In the genomic region with DNA sequence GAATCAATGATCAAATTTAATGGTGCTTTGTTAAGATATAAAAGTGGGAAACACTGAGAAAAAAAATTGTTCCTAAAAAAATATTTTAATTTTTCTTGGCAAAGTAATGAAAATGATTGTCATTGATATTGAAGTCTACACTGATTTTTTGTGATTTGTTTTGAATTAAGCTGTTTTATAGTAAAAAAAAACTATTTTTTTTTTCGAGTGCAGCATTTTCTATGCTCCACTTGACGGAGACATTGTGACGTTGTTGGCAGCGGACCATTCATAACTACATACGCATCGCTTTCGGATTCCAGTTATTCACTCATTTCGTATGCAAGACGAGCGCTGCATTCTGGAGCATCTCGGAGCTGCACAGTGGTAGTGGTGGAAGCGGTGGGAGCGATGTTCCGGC, we compare ENCODE assay signal across 2 fruit fly cellular contexts.
TF ChIP-seq lines count a peak whose summit lies in the region.

No protein-coding gene starts in this region.

TF ChIP-seq in whole organism, embryonic, 481 proteins besides CTCF, POLR2A, EP300 and RAD21 (continued from another document and continues in another):
- TF ChIP-seq CG1647 (GFP tag; optimal IDR thresholded peaks at IDR 0.05; lab: Kevin White, UChicago) (peak; percentile 7), dm (GFP tag; optimal IDR thresholded peaks at IDR 0.05; lab: Kevin White, UChicago) (no peak), CG10654 (GFP tag; optimal IDR thresholded peaks at IDR 0.05; lab: Kevin White, UChicago) (peak; percentile 61), HmgD (GFP tag; optimal IDR thresholded peaks at IDR 0.05; lab: Kevin White, UChicago) (no peak), CG4404 (GFP tag; IDR thresholded peaks at IDR 0.05; lab: Robert Waterston, UW) (no peak), CG10462 (GFP tag; optimal IDR thresholded peaks at IDR 0.05; lab: Kevin White, UChicago) (no peak), CG30403 (GFP tag; optimal IDR thresholded peaks at IDR 0.05; lab: Kevin White, UChicago) (peak; percentile 70), CG6254 (GFP tag; optimal IDR thresholded peaks at IDR 0.05; lab: Kevin White, UChicago) (peak; percentile 80), Optix (GFP tag; IDR thresholded peaks at IDR 0.05; lab: Robert Waterston, UW) (no peak), CG2120 (GFP tag; optimal IDR thresholded peaks at IDR 0.05; lab: Kevin White, UChicago) (no peak), ac (GFP tag; optimal IDR thresholded peaks at IDR 0.05; lab: Kevin White, UChicago) (no peak), zf30C (GFP tag; optimal IDR thresholded peaks at IDR 0.05; lab: Kevin White, UChicago) (peak; percentile 10), CG17802 (tag; optimal IDR thresholded peaks at IDR 0.05; lab: Kevin White, UChicago) (peak; percentile 77), sna (GFP tag; IDR thresholded peaks at IDR 0.05; lab: Robert Waterston, UW; ENCODE audit: partially characterized antibody) (no peak), Camta (GFP tag; optimal IDR thresholded peaks at IDR 0.05; lab: Kevin White, UChicago) (peak; percentile 46), Mrtf (GFP tag; IDR thresholded peaks at IDR 0.05; lab: Robert Waterston, UW) (peak; percentile 55; the same call in 2 of the 3 replicates), Hr39 (optimal IDR thresholded peaks at IDR 0.05; lab: Kevin White, UChicago) (no peak), Hey (tag; optimal IDR thresholded peaks at IDR 0.05; lab: Kevin White, UChicago) (no peak), Elba2 (GFP tag; optimal IDR thresholded peaks at IDR 0.05; lab: Kevin White, UChicago) (no peak), CG31224 (GFP tag; IDR thresholded peaks at IDR 0.05; lab: Robert Waterston, UW) (no peak), CG1233 (GFP tag; optimal IDR thresholded peaks at IDR 0.05; lab: Kevin White, UChicago) (peak; percentile 82), CG15269 (tag; optimal IDR thresholded peaks at IDR 0.05; lab: Kevin White, UChicago) (peak; percentile 34), CG10267 (tag; optimal IDR thresholded peaks at IDR 0.05; lab: Kevin White, UChicago) (peak; percentile 84), ab (GFP tag; optimal IDR thresholded peaks at IDR 0.05; lab: Kevin White, UChicago) (no peak), CG32772 (GFP tag; IDR thresholded peaks at IDR 0.05; lab: Robert Waterston, UW) (peak; percentile 76), CG11723 (GFP tag; optimal IDR thresholded peaks at IDR 0.05; lab: Kevin White, UChicago) (no peak), mam (GFP tag; optimal IDR thresholded peaks at IDR 0.05; lab: Kevin White, UChicago) (peak; percentile 14), tup (GFP tag; optimal IDR thresholded peaks at IDR 0.05; lab: Kevin White, UChicago) (no peak), CG9932 (GFP tag; IDR thresholded peaks at IDR 0.05; lab: Robert Waterston, UW) (no peak), CG6765 (GFP tag; optimal IDR thresholded peaks at IDR 0.05; lab: Kevin White, UChicago) (no peak), cwo (GFP tag; optimal IDR thresholded peaks at IDR 0.05; lab: Kevin White, UChicago) (peak; percentile 17), CG4328 (GFP tag; optimal IDR thresholded peaks at IDR 0.05; lab: Kevin White, UChicago) (peak; percentile 11), hb (GFP tag; IDR thresholded peaks at IDR 0.05; lab: Robert Waterston, UW; ENCODE audit: partially characterized antibody) (no peak), HLHmδ (GFP tag; optimal IDR thresholded peaks at IDR 0.05; lab: Kevin White, UChicago) (no peak), cas (GFP tag; IDR thresholded peaks at IDR 0.05; lab: Robert Waterston, UW) (no peak), fu2 (GFP tag; optimal IDR thresholded peaks at IDR 0.05; lab: Kevin White, UChicago) (no peak), CG1602 (GFP tag; optimal IDR thresholded peaks at IDR 0.05; lab: Kevin White, UChicago) (no peak), CG33557 (GFP tag; optimal IDR thresholded peaks at IDR 0.05; lab: Kevin White, UChicago) (no peak), CG14014 (GFP tag; IDR thresholded peaks at IDR 0.05; lab: Robert Waterston, UW) (peak; percentile 35; the same call in 1 of the 2 replicates), croc (GFP tag; conservative IDR thresholded peaks at IDR 0.05; lab: Robert Waterston, UW) (peak; percentile 80), Ptx1 (GFP tag; IDR thresholded peaks at IDR 0.05; lab: Robert Waterston, UW) (peak; percentile 76), odd (GFP tag; optimal IDR thresholded peaks at IDR 0.05; lab: Kevin White, UChicago) (no peak), CG6854 (GFP tag; optimal IDR thresholded peaks at IDR 0.05; lab: Kevin White, UChicago) (peak; percentile 65), disco-r (GFP tag; optimal IDR thresholded peaks at IDR 0.05; lab: Kevin White, UChicago) (no peak), dan (GFP tag; IDR thresholded peaks at IDR 0.05; lab: Robert Waterston, UW) (no peak), CG2199 (GFP tag; IDR thresholded peaks at IDR 0.05; lab: Robert Waterston, UW) (no peak), CG8089 (GFP tag; optimal IDR thresholded peaks at IDR 0.05; lab: Kevin White, UChicago) (no peak), Blimp-1 (GFP tag; optimal IDR thresholded peaks at IDR 0.05; lab: Kevin White, UChicago) (peak; percentile 93), Dfd (GFP tag; optimal IDR thresholded peaks at IDR 0.05; lab: Kevin White, UChicago) (no peak), pan (optimal IDR thresholded peaks at IDR 0.05; lab: Kevin White, UChicago) (no peak), pan (GFP tag; optimal IDR thresholded peaks at IDR 0.05 in 1 of 2, IDR thresholded peaks at IDR 0.05 in 1 of 2) (peak in 1 of 2 experiments; percentile 74), CG4360 (GFP tag; IDR thresholded peaks at IDR 0.05; lab: Robert Waterston, UW) (peak; percentile 49; the same call in 1 of the 2 replicates), NfI (GFP tag; optimal IDR thresholded peaks at IDR 0.05; lab: Kevin White, UChicago) (no peak), CG9876 (GFP tag; optimal IDR thresholded peaks at IDR 0.05; lab: Kevin White, UChicago) (no peak), CG8765 (GFP tag; IDR thresholded peaks at IDR 0.05; lab: Robert Waterston, UW) (peak; percentile 14; the same call in 1 of the 2 replicates), gcm (GFP tag; optimal IDR thresholded peaks at IDR 0.05; lab: Kevin White, UChicago) (peak; percentile 69), bab2 (GFP tag; optimal IDR thresholded peaks at IDR 0.05; lab: Kevin White, UChicago) (no peak), CG10147 (GFP tag; optimal IDR thresholded peaks at IDR 0.05; lab: Kevin White, UChicago) (peak; percentile 81), CG1603 (tag; optimal IDR thresholded peaks at IDR 0.05; lab: Kevin White, UChicago) (peak; percentile 50), ewg (GFP tag; optimal IDR thresholded peaks at IDR 0.05; lab: Kevin White, UChicago) (no peak), al (GFP tag; IDR thresholded peaks at IDR 0.05; lab: Robert Waterston, UW) (no peak), slbo (GFP tag; IDR thresholded peaks at IDR 0.05; lab: Robert Waterston, UW) (no peak), luna (GFP tag; optimal IDR thresholded peaks at IDR 0.05; lab: Kevin White, UChicago) (no peak), tgo (GFP tag; IDR thresholded peaks at IDR 0.05; lab: Robert Waterston, UW) (peak; percentile 70), CG10959 (GFP tag; IDR thresholded peaks at IDR 0.05; lab: Robert Waterston, UW) (peak; percentile 59)

TF ChIP-seq in whole organism, prepupa, 60 proteins besides CTCF, POLR2A, EP300 and RAD21 (continued from another document):
- TF ChIP-seq cyc (GFP tag; optimal IDR thresholded peaks at IDR 0.05; lab: Kevin White, UChicago) (peak; percentile 74), Ets21C (GFP tag; optimal IDR thresholded peaks at IDR 0.05; lab: Kevin White, UChicago) (peak; percentile 48), CG11294 (GFP tag; IDR thresholded peaks at IDR 0.05; lab: Robert Waterston, UW) (peak; percentile 71), topi (GFP tag; optimal IDR thresholded peaks at IDR 0.05; lab: Kevin White, UChicago) (peak; percentile 78), vri (GFP tag; optimal IDR thresholded peaks at IDR 0.05; lab: Kevin White, UChicago) (no peak), salr (GFP tag; optimal IDR thresholded peaks at IDR 0.05; lab: Kevin White, UChicago) (peak in 1 of 2 experiments; percentile 66), dsx (GFP tag; optimal IDR thresholded peaks at IDR 0.05; lab: Kevin White, UChicago; ENCODE audit: poor library complexity, severe bottlenecking) (peak; percentile 83), svp (GFP tag; lab: Kevin White, UChicago) (peak; percentile 81), Gug (GFP tag; IDR thresholded peaks at IDR 0.05; lab: Robert Waterston, UW) (peak; percentile 69), lz (GFP tag; optimal IDR thresholded peaks at IDR 0.05; lab: Kevin White, UChicago) (peak; percentile 64), achi (GFP tag; optimal IDR thresholded peaks at IDR 0.05; lab: Kevin White, UChicago) (peak; percentile 68), CG6792 (GFP tag; optimal IDR thresholded peaks at IDR 0.05; lab: Kevin White, UChicago) (peak; percentile 66), fd59A (GFP tag; optimal IDR thresholded peaks at IDR 0.05; lab: Kevin White, UChicago) (no peak), eg (GFP tag; IDR thresholded peaks at IDR 0.05; lab: Robert Waterston, UW) (peak; percentile 87), Met (GFP tag; optimal IDR thresholded peaks at IDR 0.05; lab: Kevin White, UChicago) (peak; percentile 78), Hr39 (GFP tag; optimal IDR thresholded peaks at IDR 0.05; lab: Kevin White, UChicago) (peak; percentile 56), CG8319 (GFP tag; optimal IDR thresholded peaks at IDR 0.05; lab: Kevin White, UChicago) (peak; percentile 9), spab (GFP tag; optimal IDR thresholded peaks at IDR 0.05; lab: Kevin White, UChicago) (peak; percentile 73), Blimp-1 (GFP tag; optimal IDR thresholded peaks at IDR 0.05; lab: Kevin White, UChicago) (peak; percentile 53), OdsH (GFP tag; optimal IDR thresholded peaks at IDR 0.05; lab: Kevin White, UChicago) (peak; percentile 59), acj6 (GFP tag; optimal IDR thresholded peaks at IDR 0.05; lab: Kevin White, UChicago) (peak; percentile 57), Sox14 (GFP tag; optimal IDR thresholded peaks at IDR 0.05; lab: Kevin White, UChicago) (peak; percentile 5), CG8119 (GFP tag; IDR thresholded peaks at IDR 0.05; lab: Robert Waterston, UW) (peak; percentile 92), ss (GFP tag; optimal IDR thresholded peaks at IDR 0.05; lab: Kevin White, UChicago) (peak; percentile 10 to 82), CG3032 (tag; optimal IDR thresholded peaks at IDR 0.05; lab: Kevin White, UChicago) (peak; percentile 83), Smox (GFP tag; optimal IDR thresholded peaks at IDR 0.05; lab: Kevin White, UChicago) (peak; percentile 49), CG6163 (GFP tag; IDR thresholded peaks at IDR 0.05; lab: Robert Waterston, UW) (peak; percentile 94), Hr38 (GFP tag; optimal IDR thresholded peaks at IDR 0.05; lab: Kevin White, UChicago) (no peak), CG7368 (GFP tag; optimal IDR thresholded peaks at IDR 0.05; lab: Kevin White, UChicago) (peak; percentile 28), CG11762 (GFP tag; optimal IDR thresholded peaks at IDR 0.05; lab: Kevin White, UChicago; ENCODE audit: insufficient read depth) (peak; percentile 84), fkh (GFP tag; optimal IDR thresholded peaks at IDR 0.05; lab: Kevin White, UChicago) (no peak), CG6854 (GFP tag; optimal IDR thresholded peaks at IDR 0.05; lab: Kevin White, UChicago) (no peak), Hr4 (GFP tag; optimal IDR thresholded peaks at IDR 0.05; lab: Kevin White, UChicago) (peak; percentile 72), Eip93F (GFP tag; optimal IDR thresholded peaks at IDR 0.05; lab: Kevin White, UChicago) (no peak), Eip78C (GFP tag; lab: Kevin White, UChicago) (peak; percentile 89), fd85E (GFP tag; optimal IDR thresholded peaks at IDR 0.05; lab: Kevin White, UChicago) (peak; percentile 71), CG16779 (tag; optimal IDR thresholded peaks at IDR 0.05; lab: Kevin White, UChicago) (peak; percentile 40), CG31627 (GFP tag; optimal IDR thresholded peaks at IDR 0.05; lab: Kevin White, UChicago) (peak; percentile 36)
